Fruit fly (Drosophila melanogaster): ENCODE measurements around the gene CG13784.

The CG13784 gene

dm6 chr2L:7239310-7239709, 19.5 kb upstream of the CG13784 start (continued):
- TF ChIP-seq CG8478 (optimal IDR thresholded peaks at IDR 0.05) (no peak), CG2678 (tag; optimal IDR thresholded peaks at IDR 0.05) (peak; percentile 58), dmrt11E (tag; optimal IDR thresholded peaks at IDR 0.05) (no peak), CG15269 (tag; optimal IDR thresholded peaks at IDR 0.05) (peak; percentile 45), Nf-YA (GFP tag; IDR thresholded peaks at IDR 0.05) (0 out of 2 replicates have a peak, but pooled peaks have one; percentile 39), ATbp (GFP tag; optimal IDR thresholded peaks at IDR 0.05) (peak; percentile 20), gem (tag; optimal IDR thresholded peaks at IDR 0.05) (peak; percentile 18), cato (GFP tag; optimal IDR thresholded peaks at IDR 0.05; ENCODE audit: borderline replicate concordance) (no peak), gfzf (GFP tag; optimal IDR thresholded peaks at IDR 0.05) (no peak), CG7745 (tag; optimal IDR thresholded peaks at IDR 0.05) (no peak), ftz-f1 (GFP tag; optimal IDR thresholded peaks at IDR 0.05) (no peak), gro (GFP tag; optimal IDR thresholded peaks at IDR 0.05) (peak; percentile 27), lilli (GFP tag; optimal IDR thresholded peaks at IDR 0.05) (peak; percentile 20), CG17568 (GFP tag; optimal IDR thresholded peaks at IDR 0.05) (no peak), otp (GFP tag; IDR thresholded peaks at IDR 0.05) (peak; percentile 53; the same call in 1 of the 3 replicates), CG3847 (GFP tag; IDR thresholded peaks at IDR 0.05) (no peak), onecut (GFP tag; IDR thresholded peaks at IDR 0.05) (0 out of 2 replicates have a peak, but pooled peaks have one; percentile 7), CG12769 (tag; optimal IDR thresholded peaks at IDR 0.05) (peak; percentile 28), CG32767 (GFP tag; IDR thresholded peaks at IDR 0.05) (0 out of 2 replicates have a peak, but pooled peaks have one; percentile 12), Bgb (GFP tag; IDR thresholded peaks at IDR 0.05; ENCODE audit: partially characterized antibody) (no peak), CG13894 (tag; optimal IDR thresholded peaks at IDR 0.05) (peak; percentile 47), CG34422 (GFP tag; IDR thresholded peaks at IDR 0.05) (no peak), esg (GFP tag; conservative IDR thresholded peaks at IDR 0.05) (no peak), CG10209 (GFP tag; optimal IDR thresholded peaks at IDR 0.05) (peak; percentile 45), zf30C (GFP tag; optimal IDR thresholded peaks at IDR 0.05) (no peak), dimm (GFP tag; IDR thresholded peaks at IDR 0.05) (no peak), Abd-B (GFP tag; optimal IDR thresholded peaks at IDR 0.05) (no peak), CG4854 (GFP tag; optimal IDR thresholded peaks at IDR 0.05) (peak; percentile 36), Dip3 (GFP tag; optimal IDR thresholded peaks at IDR 0.05) (peak; percentile 20), Adf1 (GFP tag; IDR thresholded peaks at IDR 0.05) (no peak), mirr (GFP tag; optimal IDR thresholded peaks at IDR 0.05) (peak; percentile 78), NfI (GFP tag; optimal IDR thresholded peaks at IDR 0.05) (peak; percentile 25), abd-A (tag; optimal IDR thresholded peaks at IDR 0.05) (no peak), CG15011 (GFP tag; optimal IDR thresholded peaks at IDR 0.05) (peak; percentile 45), CG31365 (tag; optimal IDR thresholded peaks at IDR 0.05) (no peak), nerfin-2 (GFP tag; IDR thresholded peaks at IDR 0.05; ENCODE audit: partially characterized antibody) (no peak), sug (tag; optimal IDR thresholded peaks at IDR 0.05) (peak; percentile 50), lov (optimal IDR thresholded peaks at IDR 0.05) (no peak), lov (GFP tag; IDR thresholded peaks at IDR 0.05) (no peak), CG9727 (GFP tag; optimal IDR thresholded peaks at IDR 0.05) (peak; percentile 66), grn (GFP tag; optimal IDR thresholded peaks at IDR 0.05) (no peak), Side (GFP tag; optimal IDR thresholded peaks at IDR 0.05) (peak; percentile 15), CG6689 (GFP tag; IDR thresholded peaks at IDR 0.05) (no peak), CG3281 (GFP tag; optimal IDR thresholded peaks at IDR 0.05) (peak; percentile 60), Oaz (GFP tag; IDR thresholded peaks at IDR 0.05) (no peak), CG1603 (tag; optimal IDR thresholded peaks at IDR 0.05) (no peak), CG17361 (GFP tag; IDR thresholded peaks at IDR 0.05) (no peak), zen (tag; optimal IDR thresholded peaks at IDR 0.05) (no peak), CG12071 (GFP tag; optimal IDR thresholded peaks at IDR 0.05) (peak; percentile 32), CG15514 (GFP tag; optimal IDR thresholded peaks at IDR 0.05) (peak; percentile 50), insv (GFP tag; optimal IDR thresholded peaks at IDR 0.05) (no peak)

All from whole organism, embryonic.